Fruit fly (Drosophila melanogaster): ENCODE measurements around the gene Trhn.

Gene Trhn

DNA sequence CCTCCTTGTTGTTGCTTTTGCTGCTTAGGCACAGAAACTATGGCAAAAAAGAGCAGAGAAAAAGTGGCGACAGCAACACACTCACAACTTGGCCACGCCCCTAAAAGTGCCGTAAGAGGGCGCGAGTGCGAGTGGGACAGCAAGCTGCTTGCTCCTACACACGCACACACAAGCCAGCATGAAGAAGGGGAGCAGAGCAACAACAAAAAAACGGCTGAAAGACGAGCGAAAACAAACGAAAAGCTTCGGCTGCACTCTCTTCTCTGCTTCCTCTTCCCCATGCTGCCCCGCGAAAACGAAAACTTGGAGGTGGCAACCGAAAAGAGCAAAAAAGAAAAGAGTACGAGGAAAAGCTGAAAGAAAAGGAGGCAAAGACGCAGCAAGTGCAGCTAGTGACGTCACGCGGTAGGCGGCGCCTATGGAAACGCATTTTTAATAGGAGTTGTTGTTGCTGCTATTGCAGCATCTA, 14.8 kb downstream of the Trhn start:
- TF ChIP-seq OdsH (GFP tag; optimal IDR thresholded peaks at IDR 0.05) (peak; percentile 7), CG31627 (GFP tag; optimal IDR thresholded peaks at IDR 0.05) (no peak), Hr4 (GFP tag; optimal IDR thresholded peaks at IDR 0.05) (peak; percentile 19), CG6276 (GFP tag; optimal IDR thresholded peaks at IDR 0.05) (peak; percentile 43), esn (GFP tag; optimal IDR thresholded peaks at IDR 0.05) (peak; percentile 10), Eip75B (GFP tag; optimal IDR thresholded peaks at IDR 0.05) (peak; percentile 42), spab (GFP tag; optimal IDR thresholded peaks at IDR 0.05) (peak; percentile 59), topi (GFP tag; optimal IDR thresholded peaks at IDR 0.05) (no peak), CG32006 (GFP tag; optimal IDR thresholded peaks at IDR 0.05) (peak; percentile 76), CG6808 (GFP tag; optimal IDR thresholded peaks at IDR 0.05) (peak; percentile 80), CG11294 (GFP tag; IDR thresholded peaks at IDR 0.05) (0 out of 2 replicates have a peak, but pooled peaks have one; percentile 33), CG8632 (GFP tag; optimal IDR thresholded peaks at IDR 0.05) (peak; percentile 19), pdm3 (GFP tag; optimal IDR thresholded peaks at IDR 0.05) (peak; percentile 11), CG3919 (GFP tag; optimal IDR thresholded peaks at IDR 0.05) (peak; percentile 57), CG34406 (GFP tag; optimal IDR thresholded peaks at IDR 0.05) (peak; percentile 27), CG15336 (GFP tag; IDR thresholded peaks at IDR 0.05) (peak; percentile 41; the same call in 1 of the 2 replicates), CG7368 (GFP tag; optimal IDR thresholded peaks at IDR 0.05) (no peak), Eip78C (GFP tag) (peak; percentile 68), CG6854 (GFP tag; optimal IDR thresholded peaks at IDR 0.05) (no peak), salr (GFP tag; optimal IDR thresholded peaks at IDR 0.05) (peak; percentile 60 to 65), CG11902 (GFP tag; optimal IDR thresholded peaks at IDR 0.05) (no peak), CG10631 (GFP tag; optimal IDR thresholded peaks at IDR 0.05) (no peak), Ets96B (tag; optimal IDR thresholded peaks at IDR 0.05) (peak; percentile 71), Eip93F (GFP tag; optimal IDR thresholded peaks at IDR 0.05) (no peak), cyc (GFP tag; optimal IDR thresholded peaks at IDR 0.05) (no peak), vri (GFP tag; optimal IDR thresholded peaks at IDR 0.05) (peak; percentile 8), CG3032 (tag; optimal IDR thresholded peaks at IDR 0.05) (peak; percentile 69), Sox15 (GFP tag; optimal IDR thresholded peaks at IDR 0.05) (no peak), CG10669 (GFP tag; optimal IDR thresholded peaks at IDR 0.05) (peak; percentile 61), net (GFP tag; optimal IDR thresholded peaks at IDR 0.05) (peak; percentile 64), fd85E (GFP tag; optimal IDR thresholded peaks at IDR 0.05) (no peak), lz (GFP tag; optimal IDR thresholded peaks at IDR 0.05) (no peak), CG8119 (GFP tag; IDR thresholded peaks at IDR 0.05) (peak; percentile 78), CG8319 (GFP tag; optimal IDR thresholded peaks at IDR 0.05) (no peak), dsx (GFP tag; optimal IDR thresholded peaks at IDR 0.05; ENCODE audit: poor library complexity, severe bottlenecking) (peak; percentile 72), acj6 (GFP tag; optimal IDR thresholded peaks at IDR 0.05) (no peak), Gug (GFP tag; IDR thresholded peaks at IDR 0.05) (peak; percentile 57), fd59A (GFP tag; optimal IDR thresholded peaks at IDR 0.05) (peak; percentile 69), dac (GFP tag; optimal IDR thresholded peaks at IDR 0.05) (peak; percentile 75), CG9139 (GFP tag; optimal IDR thresholded peaks at IDR 0.05) (no peak), svp (GFP tag) (no peak), achi (GFP tag; optimal IDR thresholded peaks at IDR 0.05) (peak; percentile 20), CG11762 (GFP tag; optimal IDR thresholded peaks at IDR 0.05; ENCODE audit: insufficient read depth) (peak; percentile 5), CG6163 (GFP tag; IDR thresholded peaks at IDR 0.05) (peak; percentile 86), eg (GFP tag; IDR thresholded peaks at IDR 0.05) (peak; percentile 75), Lpt (GFP tag; optimal IDR thresholded peaks at IDR 0.05) (peak; percentile 79), Sox102F (GFP tag; optimal IDR thresholded peaks at IDR 0.05) (no peak), fkh (GFP tag; optimal IDR thresholded peaks at IDR 0.05) (peak; percentile 7), CG4318 (GFP tag; optimal IDR thresholded peaks at IDR 0.05) (no peak), CG1621 (tag; optimal IDR thresholded peaks at IDR 0.05) (peak; percentile 65), CG16779 (tag; optimal IDR thresholded peaks at IDR 0.05) (peak; percentile 27), Smox (GFP tag; optimal IDR thresholded peaks at IDR 0.05) (no peak)
